Worm (Caenorhabditis elegans): ENCODE measurements around the gene Y37H2A.18.

Gene Y37H2A.18

DNA sequence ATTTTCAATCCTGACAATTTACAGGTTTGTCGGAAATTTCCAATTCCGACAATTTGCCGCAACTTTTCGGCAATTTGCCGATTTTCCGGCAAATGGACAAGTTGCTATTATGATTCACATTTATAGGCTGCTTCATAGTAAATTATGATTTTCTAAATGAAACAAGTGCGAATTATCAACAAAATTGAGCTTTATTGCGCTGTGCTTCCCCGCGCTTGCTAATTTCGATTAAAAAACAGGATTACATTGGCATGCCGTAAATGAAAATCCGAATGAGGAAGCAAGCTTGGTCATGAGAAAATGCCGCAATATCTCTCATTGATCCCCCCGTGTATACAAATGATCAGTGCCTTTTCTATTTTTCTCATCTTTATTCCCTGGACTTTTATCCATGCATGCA, 5.6 kb upstream of the Y37H2A.18 start, which contains the start of gene Y37H2A.10:
Y37H2A.10 (plus strand) TSS at position 301 of the 400 bp plus-strand sequence.
- TF ChIP-seq unc-62 (GFP tag; optimal IDR thresholded peaks at IDR 0.05), result no peak

DNA sequence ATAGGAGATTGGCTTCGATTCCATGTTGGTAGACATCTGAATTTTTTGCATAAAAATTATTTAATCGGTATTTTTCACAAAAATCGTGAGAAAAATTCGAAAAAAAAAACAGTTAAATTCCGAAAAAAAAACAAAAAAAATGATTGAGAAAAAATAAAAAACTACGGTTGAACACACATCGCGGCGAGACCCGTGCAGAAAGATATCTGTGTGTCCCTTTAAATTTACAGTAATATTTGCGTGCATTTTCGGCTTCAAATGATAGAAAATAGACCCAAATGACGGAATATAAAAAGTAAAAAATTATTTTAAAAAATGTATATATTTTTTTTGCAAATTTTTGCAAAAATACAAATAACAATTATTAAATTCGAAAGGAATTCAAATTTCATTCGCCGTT, 4.6 kb upstream of the Y37H2A.18 start:
- TF ChIP-seq unc-62 (GFP tag; optimal IDR thresholded peaks at IDR 0.05), result no peak

DNA sequence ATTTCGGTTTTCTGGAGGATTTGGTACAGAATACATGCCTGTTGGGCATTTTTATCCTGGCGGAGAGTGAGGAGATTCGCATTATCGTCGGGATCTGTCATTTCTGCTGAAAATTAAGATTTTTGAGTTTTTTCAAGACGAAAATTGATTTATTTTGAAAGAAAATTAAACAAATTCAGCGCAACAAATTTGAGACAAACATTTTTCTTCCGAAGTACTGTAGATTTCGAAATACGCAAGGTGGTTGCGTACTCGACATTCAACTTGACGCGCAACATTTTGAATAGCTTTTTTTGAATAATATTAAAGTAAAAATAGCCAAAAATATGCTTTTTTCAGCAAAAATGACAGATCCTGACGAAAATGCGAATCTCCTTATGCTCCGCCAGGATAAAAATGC, 1.3 kb upstream of the Y37H2A.18 start, which contains the start of gene Y37H2A.7:
Y37H2A.7 (minus strand) TSS at position 101 of the 400 bp plus-strand sequence.
- no peak for TF ChIP-seq unc-62 (GFP tag; optimal IDR thresholded peaks at IDR 0.05)

DNA sequence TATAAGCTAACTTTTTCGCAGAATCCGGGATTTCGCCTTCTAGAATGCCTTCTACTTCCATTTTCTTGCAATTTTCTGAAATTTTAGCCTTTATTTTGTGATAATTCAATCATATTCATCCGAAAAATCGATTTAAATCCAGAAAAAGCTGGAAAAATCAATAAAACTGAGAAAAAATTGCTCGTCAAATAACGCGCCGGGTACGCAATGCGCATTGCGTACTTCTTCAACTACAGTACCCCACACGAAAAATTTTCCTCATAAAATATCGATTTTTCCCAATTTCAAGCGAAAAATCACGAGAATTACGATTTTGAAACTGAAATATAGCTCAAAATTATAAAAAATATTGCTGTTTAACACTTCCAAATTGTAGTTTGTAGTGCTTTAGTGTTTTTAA, 2.0 kb downstream of the Y37H2A.18 start, which contains the start of gene Y37H2A.12:
Y37H2A.12 (minus strand) TSS at position 81 of the 400 bp plus-strand sequence.
- TF ChIP-seq unc-62 (GFP tag; optimal IDR thresholded peaks at IDR 0.05), result no peak

DNA sequence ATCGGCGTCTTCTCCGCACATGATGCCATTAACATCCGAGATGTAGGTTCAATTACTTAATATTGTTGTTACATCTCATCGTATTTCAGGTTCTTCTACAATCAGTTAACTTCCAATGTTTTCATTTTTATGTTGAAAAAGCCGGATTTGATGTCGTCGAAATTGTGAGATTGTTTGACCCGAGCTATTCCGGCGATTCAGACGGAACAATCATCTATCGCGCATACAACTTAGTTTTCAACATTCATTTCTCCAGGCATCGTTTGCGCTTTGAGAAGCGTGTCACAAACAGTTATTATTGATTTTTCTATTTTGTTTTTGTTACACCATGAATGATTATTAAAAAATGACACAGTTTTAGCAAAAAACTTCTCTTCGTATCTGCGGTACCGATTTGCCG, 4.5 kb downstream of the Y37H2A.18 start:
- TF ChIP-seq unc-62 (GFP tag; optimal IDR thresholded peaks at IDR 0.05), result no peak

DNA sequence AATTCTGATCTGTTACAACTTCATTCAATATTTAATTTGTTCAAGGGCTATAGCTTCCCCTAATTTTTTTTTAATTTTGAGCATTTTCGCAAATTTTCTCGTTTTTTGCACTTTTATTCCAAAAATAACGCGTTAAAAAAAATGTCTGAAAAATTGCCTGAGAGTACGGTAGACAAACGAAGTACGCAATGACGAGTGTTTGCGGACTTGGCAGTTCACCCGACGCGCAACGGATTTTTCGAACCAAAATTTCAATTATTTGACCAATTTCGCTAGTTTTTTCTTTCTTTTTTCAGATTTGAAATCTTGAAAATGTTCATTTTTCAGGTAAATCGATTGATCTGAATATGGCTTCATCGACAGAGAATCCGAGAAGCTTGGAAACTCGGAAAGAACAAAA, 5.9 kb downstream of the Y37H2A.18 start, which contains the start of gene fbxa-211:
fbxa-211 (plus strand) TSS at position 328 of the 400 bp plus-strand sequence.
- no peak for TF ChIP-seq unc-62 (GFP tag; optimal IDR thresholded peaks at IDR 0.05)

DNA sequence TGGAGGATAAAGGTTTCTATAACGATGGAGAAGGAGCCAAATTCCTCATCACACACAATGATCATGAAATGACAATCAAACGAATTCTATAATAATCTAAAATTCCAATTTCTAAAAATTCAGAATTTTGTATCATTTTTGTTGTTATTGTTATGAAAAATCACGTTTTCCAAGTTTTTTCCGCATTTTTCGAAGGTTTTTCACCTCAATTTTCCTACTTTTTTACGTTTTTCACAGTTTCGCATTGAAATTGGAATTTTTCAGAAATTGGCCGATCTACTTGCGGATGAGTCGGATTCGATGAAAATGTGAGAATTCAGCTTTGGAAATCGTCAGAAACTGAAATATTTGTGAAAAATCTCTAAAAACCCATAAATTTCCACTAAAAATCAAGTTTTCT, 8.0 kb downstream of the Y37H2A.18 start, which contains the start of gene fbxa-210:
fbxa-210 (plus strand) TSS at position 301 of the 400 bp plus-strand sequence.
- TF ChIP-seq unc-62 (GFP tag; optimal IDR thresholded peaks at IDR 0.05), result no peak

DNA sequence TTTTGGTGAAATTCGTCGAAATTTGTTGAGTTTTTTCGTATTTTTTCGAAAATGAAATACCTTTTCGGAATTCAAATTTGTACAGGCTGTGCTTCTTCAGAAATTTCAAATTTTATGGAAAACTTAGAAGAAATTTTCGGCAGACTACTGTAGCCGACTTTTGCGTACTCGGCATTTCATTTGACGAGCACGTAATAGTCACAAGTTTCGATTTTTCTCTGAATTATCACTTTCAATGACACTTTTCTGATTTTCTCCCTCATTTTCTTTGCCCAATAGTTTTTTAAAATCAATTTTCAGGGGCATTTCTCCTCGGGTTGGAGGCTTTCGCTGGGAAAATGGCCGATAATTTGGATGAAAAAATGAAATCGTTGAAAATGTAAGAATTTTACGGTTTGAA, 9.4 kb downstream of the Y37H2A.18 start, which contains the start of gene fbxa-107:
fbxa-107 (plus strand) TSS at position 301 of the 400 bp plus-strand sequence.
- TF ChIP-seq unc-62 (GFP tag; optimal IDR thresholded peaks at IDR 0.05), result no peak

DNA sequence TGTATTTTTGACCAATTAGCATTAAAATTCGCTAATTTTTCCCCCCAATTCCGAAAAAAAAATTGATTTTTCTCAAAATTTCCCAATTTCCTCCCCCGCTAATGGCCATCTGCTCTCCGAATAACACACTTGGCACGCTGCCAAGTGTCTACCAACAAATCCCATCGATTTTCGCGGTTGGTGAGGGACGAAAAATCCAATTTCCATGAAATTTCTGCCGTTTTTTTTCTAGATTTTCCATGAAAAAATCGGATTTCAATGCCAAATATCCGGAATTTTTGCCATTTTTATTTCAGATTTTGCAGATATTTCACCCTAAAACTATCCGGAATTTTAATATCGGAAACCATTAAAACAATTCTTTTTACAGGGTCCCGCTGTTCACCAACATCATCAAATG, 23.6 kb downstream of the Y37H2A.18 start:
- TF ChIP-seq unc-62 (GFP tag; optimal IDR thresholded peaks at IDR 0.05), result no peak

DNA sequence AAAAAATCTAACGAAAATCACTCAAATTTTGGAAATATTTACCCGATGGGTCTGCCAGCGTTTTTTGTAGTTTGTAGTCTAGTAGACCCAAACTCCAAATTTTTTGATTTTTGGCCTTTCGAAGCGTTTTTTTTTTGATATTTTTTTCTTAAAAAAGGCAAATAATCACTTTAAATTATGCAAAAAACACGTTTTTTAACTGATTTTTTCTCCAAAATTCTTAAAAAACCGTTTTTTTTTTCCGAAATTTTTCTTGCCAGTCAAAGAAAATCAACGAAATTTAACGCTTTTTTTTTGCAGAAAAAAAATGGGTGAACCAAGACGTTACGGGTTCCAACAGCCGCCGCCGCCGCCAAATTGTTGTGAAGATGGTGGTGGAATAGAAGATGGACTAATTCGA, 25.1 kb downstream of the Y37H2A.18 start, which contains the start of gene Y37H2A.1:
Y37H2A.1 (plus strand) TSS at position 301 of the 400 bp plus-strand sequence.
- no peak for TF ChIP-seq unc-62 (GFP tag; optimal IDR thresholded peaks at IDR 0.05)

DNA sequence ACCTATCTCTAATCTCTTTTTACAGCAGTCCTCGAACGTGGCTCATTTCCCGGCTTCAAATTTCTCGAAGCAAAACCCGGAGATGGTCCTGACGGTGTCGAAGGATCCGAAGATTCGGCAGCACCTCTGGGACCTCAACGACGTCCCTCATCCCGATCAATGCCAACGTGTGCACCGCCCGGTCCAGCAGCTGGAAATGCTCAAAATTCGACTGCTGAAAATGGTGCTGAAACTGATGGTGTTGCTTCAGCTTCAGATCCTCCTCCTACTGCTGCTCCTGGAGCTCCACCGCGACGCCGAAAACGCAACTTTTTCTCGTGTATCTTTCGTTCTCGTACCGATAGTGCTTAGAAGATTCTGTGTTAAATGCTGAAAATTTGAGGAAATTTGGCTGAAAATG, 27.0 kb downstream of the Y37H2A.18 start:
- no peak for TF ChIP-seq unc-62 (GFP tag; optimal IDR thresholded peaks at IDR 0.05)

DNA sequence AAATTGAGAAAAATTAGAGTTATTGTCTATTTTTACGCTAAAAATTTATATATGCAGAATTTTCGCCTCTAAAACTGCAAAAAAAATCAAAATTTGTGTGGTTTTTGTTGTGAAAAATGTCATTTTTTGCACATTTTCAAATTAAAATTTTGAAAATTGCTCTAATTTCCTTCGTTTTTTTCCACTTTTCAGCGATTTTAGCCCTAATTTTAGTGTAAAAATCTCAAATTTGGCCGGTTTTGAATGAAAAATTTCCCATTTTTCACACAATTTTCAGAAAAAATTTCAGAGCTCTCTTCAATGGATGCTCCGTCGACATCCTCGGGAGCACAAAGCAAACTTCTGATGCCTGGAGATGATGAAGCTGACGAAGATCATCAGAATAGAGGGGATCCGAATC, 34.7 kb downstream of the Y37H2A.18 start, which contains the start of gene par-4:
par-4 (plus strand) TSS at position 301 of the 400 bp plus-strand sequence.
- no peak for TF ChIP-seq unc-62 (GFP tag; optimal IDR thresholded peaks at IDR 0.05)

DNA sequence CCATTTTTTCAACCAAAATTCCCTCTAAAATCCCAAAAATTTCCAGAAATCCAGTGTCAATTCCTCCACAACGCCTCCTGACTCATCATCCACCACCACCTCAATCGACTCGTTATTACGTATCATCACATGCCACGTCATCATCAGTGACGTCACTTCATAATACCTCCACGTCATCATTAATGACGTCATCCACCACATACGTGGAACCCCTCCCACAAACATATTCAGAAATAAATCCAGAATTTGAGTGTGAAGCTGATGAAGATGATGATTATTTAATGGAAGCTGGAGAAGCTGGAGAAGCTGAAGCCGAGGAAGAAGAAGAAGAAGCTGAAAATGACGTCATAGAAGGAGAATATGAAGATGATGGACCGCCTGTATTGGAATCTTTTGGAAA, 39.1 kb downstream of the Y37H2A.18 start:
- TF ChIP-seq unc-62 (GFP tag; optimal IDR thresholded peaks at IDR 0.05), result no peak

DNA sequence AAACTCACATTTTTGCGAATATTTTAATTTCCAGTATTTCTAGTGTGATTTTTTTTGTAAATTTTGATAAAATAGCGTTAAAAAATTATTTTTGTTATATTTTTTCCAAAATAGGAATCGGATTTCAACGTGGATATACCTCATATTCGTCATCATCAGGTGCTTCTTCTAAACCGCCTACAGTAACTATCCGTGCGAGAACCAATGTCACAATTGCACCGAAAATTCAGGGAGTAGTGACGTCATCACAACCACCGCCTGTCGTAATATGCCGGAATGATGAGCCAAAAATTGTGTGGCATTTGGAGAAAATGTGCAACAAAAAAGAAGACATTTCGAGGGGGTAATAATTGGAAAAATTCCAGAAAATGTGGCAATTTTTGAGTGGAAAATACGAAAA, 41.9 kb downstream of the Y37H2A.18 start:
- TF ChIP-seq unc-62 (GFP tag; optimal IDR thresholded peaks at IDR 0.05), result no peak

DNA sequence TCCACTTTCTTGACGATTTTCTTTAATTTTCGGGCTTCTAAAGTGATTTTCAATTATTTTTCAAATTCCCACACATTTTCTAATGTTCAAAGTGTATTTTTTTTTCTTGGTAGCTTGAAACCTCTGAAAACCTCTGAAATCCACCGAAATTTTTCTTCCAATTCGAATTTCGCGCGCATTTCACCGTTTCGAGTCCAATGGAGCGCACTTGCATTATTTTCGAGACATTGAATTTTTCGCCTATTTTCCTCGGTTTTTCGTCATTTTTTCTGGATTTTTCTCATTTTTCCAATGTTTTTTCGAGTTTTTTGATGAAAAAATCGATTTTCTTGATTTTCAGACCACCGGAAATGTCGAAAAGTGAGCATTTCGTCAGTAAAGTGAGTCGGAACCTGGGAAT, 46.3 kb downstream of the Y37H2A.18 start, which contains the start of gene slr-2:
slr-2 (plus strand) TSS at position 341 of the 400 bp plus-strand sequence.
- TF ChIP-seq unc-62 (GFP tag; optimal IDR thresholded peaks at IDR 0.05), result no peak

DNA sequence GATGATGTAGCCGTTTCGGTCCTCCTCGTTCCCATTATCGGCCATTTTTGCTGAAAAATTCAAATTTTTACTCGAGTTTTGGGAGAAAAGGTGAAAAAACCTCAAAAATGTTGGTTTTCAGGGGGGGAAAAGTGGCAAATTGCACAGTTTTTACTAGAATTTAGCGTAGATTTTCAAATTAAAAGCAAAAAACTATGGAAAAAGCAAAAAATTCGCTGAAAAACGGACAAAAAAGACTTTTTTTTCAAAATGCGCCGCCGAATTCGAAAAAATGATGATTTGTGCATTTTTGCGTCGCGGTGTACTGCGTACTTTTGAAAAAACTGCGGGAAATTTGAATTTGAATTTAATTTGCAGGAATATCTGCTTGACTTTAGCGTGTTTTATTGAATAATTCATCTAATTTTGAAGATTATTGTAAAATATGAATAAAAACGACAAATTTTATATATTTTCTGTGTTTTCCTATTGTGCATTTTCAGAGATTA, 46.9 kb downstream of the Y37H2A.18 start, which contains the start of gene Y59A8B.12:
Y59A8B.12 (minus strand) TSS at position 51 of the 488 bp plus-strand sequence.
- TF ChIP-seq unc-62 (GFP tag; optimal IDR thresholded peaks at IDR 0.05), result no peak

DNA sequence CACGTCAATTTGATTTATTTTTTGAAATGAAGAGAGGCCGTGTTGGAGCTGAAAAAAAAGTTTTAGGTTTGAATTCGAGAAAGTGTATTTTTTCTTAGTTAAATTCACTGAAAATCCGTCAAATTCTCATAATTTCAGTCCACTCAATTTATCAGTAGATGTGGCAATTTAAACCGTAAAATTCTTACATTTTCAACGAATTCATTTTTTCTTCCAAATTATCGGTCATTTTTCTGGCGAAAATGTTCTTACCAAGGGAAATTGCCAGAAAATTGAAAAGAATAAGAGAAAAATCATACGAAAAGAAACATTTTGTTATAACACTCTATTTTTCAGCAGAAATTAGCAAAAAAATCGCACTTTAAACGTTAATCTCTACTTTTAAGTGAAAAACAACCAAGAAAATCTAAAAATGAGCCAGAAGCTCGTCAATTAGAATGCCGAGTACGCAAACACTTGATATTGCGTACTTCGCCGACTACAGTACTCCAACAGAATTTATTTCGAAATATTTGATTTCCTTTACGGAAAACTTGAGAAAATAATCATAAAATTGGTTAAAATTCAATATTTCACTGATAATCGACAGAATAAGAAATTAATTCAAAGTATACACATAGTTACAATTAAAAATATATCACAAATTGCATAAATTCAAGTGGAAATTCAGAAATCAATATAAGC, 47.8 kb downstream of the Y37H2A.18 start, which contains the start of gene fbxa-106:
fbxa-106 (minus strand) TSS at position 51 of the 684 bp plus-strand sequence.
- TF ChIP-seq unc-62 (GFP tag; optimal IDR thresholded peaks at IDR 0.05), result no peak

Measured in whole organism, dauer.